Fruit fly (Drosophila melanogaster) whole organism: ENCODE data around the gene CG14803.

Experiments used
- CG8478 ChIP-seq: fragments of >200 bp; optimal IDR thresholded peaks from 2 replicates; lab custom pipeline; 2018; ENCODE audit warnings: inconsistent platforms
- Dll ChIP-seq: fragments of >200 bp; optimal IDR thresholded peaks from 2 replicates; lab custom pipeline; 2017
- EcR ChIP-seq, 2 experiments: fragments of >200 bp; optimal IDR thresholded peaks; 2 replicates each; lab custom pipeline; 2017; ENCODE audit warnings: missing biosample characterization in 2 of 2, missing genetic modification characterization in 2 of 2, missing genetic modification reagents in 2 of 2
- pan ChIP-seq: fragments of >200 bp; optimal IDR thresholded peaks from 2 replicates; lab custom pipeline; 2017
- psq ChIP-seq: fragments of >200 bp; optimal IDR thresholded peaks from 2 replicates; lab custom pipeline; 2017
- usp ChIP-seq: fragments of >200 bp; optimal IDR thresholded peaks from 2 replicates; lab custom pipeline; 2017; ENCODE audit warnings: missing biosample characterization, missing genetic modification characterization, mixed read lengths

The CG14803 gene

dm6 chrX:1832699-1833098 lies 36.0 kb upstream of the CG14803 start:
- TF ChIP-seq pan (no peak), usp (GFP tag; lab: Kevin White, UChicago) (no peak), CG8478 (lab: Kevin White, UChicago) (no peak), psq (no peak), EcR (GFP tag; optimal IDR thresholded peaks at IDR 0.05; lab: Kevin White, UChicago) (no peak), Dll (lab: Kevin White, UChicago) (no peak)

dm6 chrX:1834702-1835376 lies 33.8 kb upstream of the CG14803 start:
- TF ChIP-seq pan (no peak), usp (GFP tag; lab: Kevin White, UChicago) (no peak), Dll (lab: Kevin White, UChicago) (no peak), CG8478 (lab: Kevin White, UChicago) (no peak), EcR (GFP tag; optimal IDR thresholded peaks at IDR 0.05; lab: Kevin White, UChicago) (no peak), psq (no peak)

- no peak for TF ChIP-seq psq
- TF ChIP-seq CG8478 (lab: Kevin White, UChicago) = no peak
- no peak for TF ChIP-seq usp (GFP tag; lab: Kevin White, UChicago)
- no peak for TF ChIP-seq pan
- no peak for TF ChIP-seq Dll (lab: Kevin White, UChicago)
- no peak for TF ChIP-seq EcR (GFP tag; optimal IDR thresholded peaks at IDR 0.05; lab: Kevin White, UChicago)
Observed at dm6 chrX:1840520-1840919, 28.1 kb upstream of the CG14803 start.

- no peak for TF ChIP-seq Dll (lab: Kevin White, UChicago)
Observed at dm6 chrX:1842875-1843274, 25.8 kb upstream of the CG14803 start.

dm6 chrX:1845413-1845951 lies 23.2 kb upstream of the CG14803 start:
- TF ChIP-seq usp (GFP tag; lab: Kevin White, UChicago) (no peak), EcR (GFP tag; optimal IDR thresholded peaks at IDR 0.05; lab: Kevin White, UChicago) (no peak), pan (no peak), CG8478 (lab: Kevin White, UChicago) (no peak), Dll (lab: Kevin White, UChicago) (no peak), psq (no peak)

dm6 chrX:1846386-1846785 lies 22.3 kb upstream of the CG14803 start:
- TF ChIP-seq Dll (lab: Kevin White, UChicago) = no peak
- TF ChIP-seq usp (GFP tag; lab: Kevin White, UChicago) = no peak
- TF ChIP-seq pan = no peak
- no peak for TF ChIP-seq EcR (GFP tag; optimal IDR thresholded peaks at IDR 0.05; lab: Kevin White, UChicago)
- no peak for TF ChIP-seq psq
- TF ChIP-seq CG8478 (lab: Kevin White, UChicago) = no peak

dm6 chrX:1847735-1848134 lies 20.9 kb upstream of the CG14803 start:
- TF ChIP-seq Dll (lab: Kevin White, UChicago) (no peak), psq (no peak), pan (no peak), EcR (GFP tag; optimal IDR thresholded peaks at IDR 0.05; lab: Kevin White, UChicago) (no peak), usp (GFP tag; lab: Kevin White, UChicago) (no peak), CG8478 (lab: Kevin White, UChicago) (no peak)

- TF ChIP-seq Dll (lab: Kevin White, UChicago) (no peak), CG8478 (lab: Kevin White, UChicago) (no peak), usp (GFP tag; lab: Kevin White, UChicago) (no peak), psq (no peak), pan (no peak), EcR (GFP tag; optimal IDR thresholded peaks at IDR 0.05; lab: Kevin White, UChicago) (no peak)
Observed at dm6 chrX:1848624-1849198, 20.0 kb upstream of the CG14803 start.

- TF ChIP-seq psq (no peak), Dll (lab: Kevin White, UChicago) (no peak), CG8478 (lab: Kevin White, UChicago) (no peak), usp (GFP tag; lab: Kevin White, UChicago) (no peak), EcR (GFP tag; optimal IDR thresholded peaks at IDR 0.05; lab: Kevin White, UChicago) (no peak), pan (no peak)
Observed at dm6 chrX:1849914-1850313, 18.8 kb upstream of the CG14803 start.

dm6 chrX:1854070-1854469 lies 14.6 kb upstream of the CG14803 start:
- TF ChIP-seq pan = no peak
- no peak for TF ChIP-seq Dll (lab: Kevin White, UChicago)
- TF ChIP-seq psq = no peak
- TF ChIP-seq CG8478 (lab: Kevin White, UChicago) = no peak
- no peak for TF ChIP-seq usp (GFP tag; lab: Kevin White, UChicago)
- TF ChIP-seq EcR (GFP tag; optimal IDR thresholded peaks at IDR 0.05; lab: Kevin White, UChicago) = no peak

- no peak for TF ChIP-seq EcR (GFP tag; optimal IDR thresholded peaks at IDR 0.05; lab: Kevin White, UChicago)
- no peak for TF ChIP-seq psq
- TF ChIP-seq usp (GFP tag; lab: Kevin White, UChicago) = no peak
- TF ChIP-seq Dll (lab: Kevin White, UChicago) = no peak
- TF ChIP-seq pan = no peak
- TF ChIP-seq CG8478 (lab: Kevin White, UChicago) = no peak
Observed at dm6 chrX:1854873-1855272, 13.8 kb upstream of the CG14803 start.

dm6 chrX:1856605-1857004 lies 12.1 kb upstream of the CG14803 start:
- TF ChIP-seq pan = no peak
- no peak for TF ChIP-seq CG8478 (lab: Kevin White, UChicago)
- TF ChIP-seq Dll (lab: Kevin White, UChicago) = no peak
- TF ChIP-seq usp (GFP tag; lab: Kevin White, UChicago) = no peak
- TF ChIP-seq psq = no peak
- no peak for TF ChIP-seq EcR (GFP tag; optimal IDR thresholded peaks at IDR 0.05; lab: Kevin White, UChicago)
